Fruit fly (Drosophila melanogaster) ovary, adult (tissue): ENCODE results near the gene D1.

Source experiments
- CG17801 ChIP-seq: fragments of 200-800 bp; optimal IDR thresholded peaks from 2 replicates; lab custom pipeline; 2019; ENCODE audit warnings: missing biosample characterization, mild to moderate bottlenecking, missing genetic modification characterization, moderate library complexity; ENCODE audit not compliant: partially characterized antibody

Gene D1

dm6 chr3R:9240554-9240953, at the start of gene D1:
Gene D1, minus strand, starts transcription at chr3R:9240654.
- no peak for TF ChIP-seq CG17801 (GFP tag; lab: Kevin White, UChicago)

- no peak for TF ChIP-seq CG17801 (GFP tag; lab: Kevin White, UChicago)
Measured at dm6 chr3R:9287710-9288109, 47.3 kb upstream of the D1 start.

- peak; percentile 41 for TF ChIP-seq CG17801 (GFP tag; lab: Kevin White, UChicago)
Measured at dm6 chr3R:9266765-9267164, 26.3 kb upstream of the D1 start, which contains the start of the genes TrpRS and Vps16A. Gene TrpRS, minus strand, starts transcription at chr3R:9266904. Gene Vps16A, plus strand, starts transcription at chr3R:9267019.

dm6 chr3R:9264042-9264441, 23.6 kb upstream of the D1 start, which contains the start of gene sage:
Gene sage, minus strand, starts transcription at chr3R:9264142.
- TF ChIP-seq CG17801 (GFP tag; lab: Kevin White, UChicago), result no peak

- TF ChIP-seq CG17801 (GFP tag; lab: Kevin White, UChicago), result peak; percentile 76
Measured at dm6 chr3R:9260421-9260973, 20.0 kb upstream of the D1 start, which contains the start of gene ATP6AP2. Gene ATP6AP2, plus strand, starts transcription at chr3R:9260638.

dm6 chr3R:9258252-9259225, 18.1 kb upstream of the D1 start, which contains the start of the genes Ibf2 and Ibf1:
Gene Ibf2, minus strand, starts transcription at chr3R:9258501.
Gene Ibf1, plus strand, starts transcription at chr3R:9258964.
- no peak for TF ChIP-seq CG17801 (GFP tag; lab: Kevin White, UChicago)

dm6 chr3R:9257616-9258015, 17.2 kb upstream of the D1 start, which contains the start of gene CG16736:
Gene CG16736, minus strand, starts transcription at chr3R:9257716.
- no peak for TF ChIP-seq CG17801 (GFP tag; lab: Kevin White, UChicago)

dm6 chr3R:9254798-9255197, 14.3 kb upstream of the D1 start, which contains the start of gene CG16734:
Gene CG16734, plus strand, starts transcription at chr3R:9255052.
- TF ChIP-seq CG17801 (GFP tag; lab: Kevin White, UChicago), result no peak

dm6 chr3R:9251543-9251942, 11.1 kb upstream of the D1 start, which contains the start of gene St2:
Gene St2, plus strand, starts transcription at chr3R:9251843.
- no peak for TF ChIP-seq CG17801 (GFP tag; lab: Kevin White, UChicago)

- TF ChIP-seq CG17801 (GFP tag; lab: Kevin White, UChicago), result no peak
Measured at dm6 chr3R:9250868-9251267, 10.4 kb upstream of the D1 start.

- TF ChIP-seq CG17801 (GFP tag; lab: Kevin White, UChicago), result no peak
Measured at dm6 chr3R:9249736-9250044, 9.2 kb upstream of the D1 start.

- no peak for TF ChIP-seq CG17801 (GFP tag; lab: Kevin White, UChicago)
Measured at dm6 chr3R:9249025-9249735, 8.7 kb upstream of the D1 start.

dm6 chr3R:9246879-9247621, 6.6 kb upstream of the D1 start:
- peak; percentile 92 for TF ChIP-seq CG17801 (GFP tag; lab: Kevin White, UChicago)

- TF ChIP-seq CG17801 (GFP tag; lab: Kevin White, UChicago), result no peak
Measured at dm6 chr3R:9246366-9246765, 5.9 kb upstream of the D1 start, which contains the start of gene CG8420. Gene CG8420, plus strand, starts transcription at chr3R:9246649.
